Worm (Caenorhabditis elegans): ENCODE results near the gene his-4.

- TF ChIP-seq ceh-79 (tag; optimal IDR thresholded peaks at IDR 0.05) (no peak), ztf-26 (tag; optimal IDR thresholded peaks at IDR 0.05) (no peak), nhr-179 (tag; optimal IDR thresholded peaks at IDR 0.05) (no peak), F49E8.2 (tag; optimal IDR thresholded peaks at IDR 0.05; ENCODE audit: insufficient read depth) (no peak), pbrm-1 (GFP tag; IDR thresholded peaks at IDR 0.05) (no peak), snpc-1.3 (tag; optimal IDR thresholded peaks at IDR 0.05; ENCODE audit: insufficient read depth) (no peak)
Measured at ce11 chrV:16057010-16057463, 16.7 kb upstream of the his-4 start, which contains the start of gene F14H3.5.

Measured in whole organism, young adult.